Fruit fly (Drosophila melanogaster): ENCODE measurements around the gene CG18764.

The CG18764 gene

DNA sequence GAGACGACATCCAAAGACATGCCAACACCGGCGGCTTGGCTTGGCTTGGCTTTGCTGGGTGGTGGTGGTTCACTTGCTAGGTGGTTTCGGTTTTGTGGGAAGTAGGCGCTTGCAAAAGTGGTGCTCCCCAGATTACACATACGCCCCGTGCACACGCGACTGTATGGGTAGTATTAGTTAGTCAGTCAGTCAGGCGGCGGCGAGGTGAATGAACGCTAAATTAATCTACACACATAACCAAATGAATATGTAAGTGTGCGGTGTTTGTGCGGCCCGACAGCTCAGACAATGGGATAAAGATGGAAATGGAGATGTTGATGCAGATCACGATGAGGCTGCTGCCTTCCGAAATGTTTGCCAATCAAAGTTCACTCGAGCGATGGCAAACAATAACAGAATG is 23.6 kb upstream of the CG18764 start:
- TF ChIP-seq vvl (GFP tag; IDR thresholded peaks at IDR 0.05), result peak; percentile 54
- TF ChIP-seq CG14710 (tag; optimal IDR thresholded peaks at IDR 0.05), result no peak
- TF ChIP-seq NC2α (GFP tag; optimal IDR thresholded peaks at IDR 0.05), result no peak
- peak; percentile 42; the same call in 1 of the 2 replicates for TF ChIP-seq CG7372 (GFP tag; IDR thresholded peaks at IDR 0.05)
- 0 out of 3 replicates have a peak, but pooled peaks have one; percentile 29 for TF ChIP-seq ci (GFP tag; IDR thresholded peaks at IDR 0.05)
- no peak for TF ChIP-seq CG34422 (GFP tag; IDR thresholded peaks at IDR 0.05)
- no peak for TF ChIP-seq Drgx (GFP tag; IDR thresholded peaks at IDR 0.05)
- peak; percentile 34 for TF ChIP-seq Med (GFP tag)

- TF ChIP-seq lbe (GFP tag; optimal IDR thresholded peaks at IDR 0.05) (peak; percentile 44), zen2 (GFP tag; IDR thresholded peaks at IDR 0.05; ENCODE audit: partially characterized antibody) (peak; percentile 90; the same call in 2 of the 3 replicates), unc-4 (GFP tag; IDR thresholded peaks at IDR 0.05; ENCODE audit: partially characterized antibody) (peak; percentile 59), MTF-1 (GFP tag; optimal IDR thresholded peaks at IDR 0.05; ENCODE audit: borderline replicate concordance) (peak; percentile 25), Jarid2 (GFP tag; optimal IDR thresholded peaks at IDR 0.05) (peak; percentile 38), mam (GFP tag; optimal IDR thresholded peaks at IDR 0.05) (no peak), sna (GFP tag; IDR thresholded peaks at IDR 0.05; ENCODE audit: partially characterized antibody) (peak; percentile 80), hbn (GFP tag; IDR thresholded peaks at IDR 0.05; ENCODE audit: partially characterized antibody) (peak; percentile 63; the same call in 1 of the 2 replicates), D19A (tag; optimal IDR thresholded peaks at IDR 0.05) (peak; percentile 5), CG7357 (GFP tag; IDR thresholded peaks at IDR 0.05) (peak; percentile 30; the same call in 1 of the 3 replicates), chm (GFP tag; IDR thresholded peaks at IDR 0.05) (peak; percentile 30; the same call in 1 of the 2 replicates), sens-2 (GFP tag; IDR thresholded peaks at IDR 0.05) (peak; percentile 23; the same call in 1 of the 2 replicates), CTCF (GFP tag; optimal IDR thresholded peaks at IDR 0.05) (peak; percentile 3), CG6813 (GFP tag; optimal IDR thresholded peaks at IDR 0.05) (peak; percentile 38), CG8944 (GFP tag; optimal IDR thresholded peaks at IDR 0.05) (no peak), crp (GFP tag; optimal IDR thresholded peaks at IDR 0.05) (peak in 1 of 2 experiments; percentile 53), CG14860 (GFP tag; IDR thresholded peaks at IDR 0.05; ENCODE audit: partially characterized antibody) (0 out of 3 replicates have a peak, but pooled peaks have one; percentile 22), sima (GFP tag; optimal IDR thresholded peaks at IDR 0.05) (no peak), stwl (tag; optimal IDR thresholded peaks at IDR 0.05) (peak; percentile 95), CG12236 (GFP tag; optimal IDR thresholded peaks at IDR 0.05) (no peak), eve (GFP tag; optimal IDR thresholded peaks at IDR 0.05) (peak in 1 of 2 experiments; percentile 52), chinmo (GFP tag; IDR thresholded peaks at IDR 0.05; ENCODE audit: partially characterized antibody) (peak; percentile 94; the same call in 3 of the 4 replicates), Atf3 (GFP tag; optimal IDR thresholded peaks at IDR 0.05) (no peak), Med (GFP tag) (peak; percentile 60), CG6854 (GFP tag; optimal IDR thresholded peaks at IDR 0.05) (peak; percentile 54), CG4360 (GFP tag; IDR thresholded peaks at IDR 0.05) (peak; percentile 50), stc (GFP tag; IDR thresholded peaks at IDR 0.05) (peak; percentile 32; the same call in 1 of the 2 replicates), Trl (optimal IDR thresholded peaks at IDR 0.05) (peak; percentile 97 to 99), Trl (GFP tag; optimal IDR thresholded peaks at IDR 0.05) (peak; percentile 7), scrt (GFP tag; optimal IDR thresholded peaks at IDR 0.05) (no peak), wek (GFP tag; optimal IDR thresholded peaks at IDR 0.05) (peak; percentile 31), CG13775 (GFP tag; optimal IDR thresholded peaks at IDR 0.05) (no peak), Deaf1 (tag; optimal IDR thresholded peaks at IDR 0.05) (peak; percentile 31), CG13287 (GFP tag; IDR thresholded peaks at IDR 0.05; ENCODE audit: partially characterized antibody) (peak; percentile 76), CG6791 (GFP tag; IDR thresholded peaks at IDR 0.05; ENCODE audit: partially characterized antibody) (0 out of 3 replicates have a peak, but pooled peaks have one; percentile 26), bab2 (GFP tag; optimal IDR thresholded peaks at IDR 0.05) (no peak), CG17385 (GFP tag; optimal IDR thresholded peaks at IDR 0.05) (peak; percentile 62), gce (GFP tag; IDR thresholded peaks at IDR 0.05) (peak; percentile 49; the same call in 1 of the 3 replicates), Eip74EF (GFP tag; optimal IDR thresholded peaks at IDR 0.05) (peak in 1 of 2 experiments; percentile 4)
Measured at dm6 chr3R:11604654-11605436, 21.8 kb upstream of the CG18764 start.
